Fruit fly (Drosophila melanogaster) whole organism, adult: ENCODE data around the gene CG43219.

Experiments used
- CG11617 ChIP-seq: fragments of 200-800 bp; sonication (Bioruptor generic); optimal IDR thresholded peaks from 2 replicates; lab custom pipeline; 2017; ENCODE audit warnings: mild to moderate bottlenecking, missing biosample characterization, missing genetic modification reagents, missing genetic modification characterization
- CG12768 ChIP-seq: fragments of 200-800 bp; sonication (Bioruptor generic); optimal IDR thresholded peaks from 2 replicates; lab custom pipeline; 2017; ENCODE audit warnings: missing biosample characterization, missing genetic modification characterization, mild to moderate bottlenecking, moderate library complexity, missing genetic modification reagents
- CG1620 ChIP-seq: fragments of 200-800 bp; sonication (Bioruptor generic); optimal IDR thresholded peaks from 2 replicates; lab custom pipeline; 2016; ENCODE audit warnings: missing biosample characterization, missing genetic modification characterization
- CG5204 ChIP-seq: fragments of 200-800 bp; sonication (Bioruptor generic); optimal IDR thresholded peaks from 2 replicates; lab custom pipeline; 2016; ENCODE audit warnings: missing biosample characterization, missing genetic modification characterization
- CG7045 ChIP-seq: fragments of 200-800 bp; sonication (Bioruptor generic); optimal IDR thresholded peaks from 2 replicates; lab custom pipeline; 2017; ENCODE audit warnings: missing biosample characterization, mild to moderate bottlenecking, missing genetic modification characterization
- Clk ChIP-seq: fragments of 200-800 bp; sonication (Bioruptor generic); optimal IDR thresholded peaks from 2 replicates; lab custom pipeline; 2017; ENCODE audit warnings: missing biosample characterization, missing genetic modification characterization
- Crg-1 ChIP-seq: fragments of 200-800 bp; sonication (Bioruptor generic); optimal IDR thresholded peaks from 2 replicates; lab custom pipeline; 2016; ENCODE audit warnings: missing biosample characterization, missing genetic modification characterization
- Mnt ChIP-seq: fragments of 200-800 bp; sonication (Bioruptor generic); optimal IDR thresholded peaks from 2 replicates; lab custom pipeline; 2016; ENCODE audit warnings: missing biosample characterization, mild to moderate bottlenecking, missing genetic modification characterization
- bab1 ChIP-seq: fragments of 200-800 bp; sonication (Bioruptor generic); optimal IDR thresholded peaks from 3 replicates; lab custom pipeline; 2019; ENCODE audit warnings: missing biosample characterization, mild to moderate bottlenecking, missing genetic modification characterization, moderate library complexity
- cnc ChIP-seq, 2 experiments: fragments of >200 bp; optimal IDR thresholded peaks; 2 replicates each; lab custom pipeline; 2017
- kay ChIP-seq: fragments of 200-800 bp; sonication (Bioruptor generic); peaks from one replicate; lab custom pipeline; 2016; ENCODE audit warnings: missing biosample characterization, missing genetic modification characterization, borderline replicate concordance
- ovo ChIP-seq: fragments of 200-800 bp; sonication (Bioruptor generic); optimal IDR thresholded peaks from 2 replicates; lab custom pipeline; 2016; ENCODE audit warnings: missing biosample characterization, missing genetic modification characterization
- tj ChIP-seq: fragments of 200-800 bp; sonication (Bioruptor generic); optimal IDR thresholded peaks from 3 replicates; lab custom pipeline; 2017; ENCODE audit warnings: missing biosample characterization, mild to moderate bottlenecking, missing genetic modification characterization, moderate library complexity
- toe ChIP-seq: fragments of 200-800 bp; sonication (Bioruptor generic); optimal IDR thresholded peaks from 2 replicates; lab custom pipeline; 2016; ENCODE audit warnings: missing biosample characterization, missing genetic modification characterization

DNA sequence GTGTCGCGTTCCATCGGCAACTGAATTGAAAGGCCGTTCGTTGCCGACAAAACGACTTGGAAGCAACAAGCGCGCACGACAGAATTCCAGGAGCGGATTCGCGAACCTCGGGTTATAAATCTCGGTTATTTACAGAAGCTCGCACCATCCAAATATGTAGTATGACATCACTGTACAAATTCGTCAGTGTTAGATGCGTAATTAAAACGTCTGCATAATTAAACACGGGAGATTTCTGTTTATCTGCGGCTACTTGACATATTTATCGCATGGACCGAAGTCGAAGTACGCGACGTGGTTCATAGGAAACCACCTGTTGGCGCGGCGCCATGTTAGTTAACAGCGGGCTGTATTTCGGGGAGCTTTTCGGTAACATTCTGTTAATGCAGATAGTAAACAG is 48.3 kb upstream of the CG43219 start, which contains the start of gene Ac78C:
- TF ChIP-seq tj (GFP tag; lab: Kevin White, UChicago) (peak; percentile 39), kay (no peak), ovo (GFP tag; lab: Kevin White, UChicago) (peak; percentile 67), CG11617 (peak; percentile 53), bab1 (GFP tag; lab: Kevin White, UChicago) (peak; percentile 75), CG1620 (GFP tag; lab: Kevin White, UChicago) (peak; percentile 75), Clk (GFP tag; lab: Kevin White, UChicago) (peak; percentile 69), toe (peak; percentile 88), CG12768 (peak; percentile 95), Mnt (GFP tag; lab: Kevin White, UChicago) (peak; percentile 81), CG7045 (GFP tag; lab: Kevin White, UChicago) (peak; percentile 88), CG5204 (GFP tag; lab: Kevin White, UChicago) (peak; percentile 89), Crg-1 (GFP tag; lab: Kevin White, UChicago) (peak; percentile 70), cnc (optimal IDR thresholded peaks at IDR 0.05; lab: Kevin White, UChicago) (no peak)
